Worm (Caenorhabditis elegans): ENCODE measurements around the gene era-1.

- TF ChIP-seq nhr-2 (tag; optimal IDR thresholded peaks at IDR 0.05) (no peak), snpc-4 (tag; optimal IDR thresholded peaks at IDR 0.05) (no peak), unc-62 (GFP tag; optimal IDR thresholded peaks at IDR 0.05) (no peak), nhr-28 (tag; optimal IDR thresholded peaks at IDR 0.05) (no peak), M03D4.4 (tag; optimal IDR thresholded peaks at IDR 0.05) (no peak), sptf-1 (tag; optimal IDR thresholded peaks at IDR 0.05) (no peak)
These were observed 28.9 kb upstream of the era-1 start, which contains the start of gene cest-31 for ce11 chrV:6673967-6674366.

Data from whole organism, mixed stage, embryonic.